Fruit fly (Drosophila melanogaster) whole organism: ENCODE measurements around the gene ttk.

Source experiments
- CG8478 ChIP-seq: fragments of >200 bp; optimal IDR thresholded peaks from 2 replicates; lab custom pipeline; 2018; ENCODE audit warnings: inconsistent platforms
- EcR ChIP-seq, 2 experiments: fragments of >200 bp; optimal IDR thresholded peaks; 2 replicates each; lab custom pipeline; 2017; ENCODE audit warnings: missing biosample characterization in 2 of 2, missing genetic modification characterization in 2 of 2, missing genetic modification reagents in 2 of 2
- psq ChIP-seq: fragments of >200 bp; optimal IDR thresholded peaks from 2 replicates; lab custom pipeline; 2017
- usp ChIP-seq: fragments of >200 bp; optimal IDR thresholded peaks from 2 replicates; lab custom pipeline; 2017; ENCODE audit warnings: missing biosample characterization, missing genetic modification characterization, mixed read lengths

dm6 chr3R:31745629-31746081, 32.0 kb downstream of the ttk start, which contains the start of gene awd:
- no peak for TF ChIP-seq usp (GFP tag; lab: Kevin White, UChicago)
- no peak for TF ChIP-seq CG8478 (lab: Kevin White, UChicago)
- TF ChIP-seq EcR (GFP tag; optimal IDR thresholded peaks at IDR 0.05; lab: Kevin White, UChicago), result no peak
- no peak for TF ChIP-seq psq (lab: Kevin White, UChicago)
